Worm (Caenorhabditis elegans) whole organism, L1 larva: ENCODE data around the gene twk-49.

Experiments
- C16A3.4 ChIP-seq: fragments of 150-350 bp; optimal IDR thresholded peaks from 2 replicates; lab custom pipeline; 2014; ENCODE audit warnings: missing biosample characterization, missing genetic modification characterization
- alr-1 ChIP-seq: fragments of 200-800 bp; sonication (Bioruptor generic); optimal IDR thresholded peaks from 2 replicates; lab custom pipeline; 2018; ENCODE audit warnings: borderline replicate concordance, mild to moderate bottlenecking, missing genetic modification characterization, missing compliant biosample characterization
- aly-2 ChIP-seq: fragments of 150-350 bp; optimal IDR thresholded peaks from 2 replicates; lab custom pipeline; 2014; ENCODE audit warnings: missing biosample characterization, missing genetic modification characterization
- blmp-1 ChIP-seq: fragments of 150-350 bp; optimal IDR thresholded peaks from 2 replicates; lab custom pipeline; 2014; ENCODE audit warnings: missing biosample characterization, missing genetic modification characterization
- dpl-1 ChIP-seq, 3 experiments: fragments of 150-350 bp in 2 of 3; sonication (generic microtip) in 1 of 3; optimal IDR thresholded peaks; 2 replicates each; lab custom pipeline; 2014 to 2017; ENCODE audit warnings: missing biosample characterization in 3 of 3, missing genetic modification characterization in 3 of 3, missing genetic modification reagents in 3 of 3
- dsc-1 ChIP-seq: sonication (generic microtip); optimal IDR thresholded peaks from 2 replicates; lab custom pipeline; 2016; ENCODE audit warnings: mild to moderate bottlenecking, missing genetic modification characterization, missing compliant biosample characterization
- efl-1 ChIP-seq, 4 experiments: fragments of 150-350 bp; optimal IDR thresholded peaks in 3 of 4; peaks in 1 of 4; 1 replicate in 1 of 4; 2 replicates in 3 of 4; lab custom pipeline; 2014; ENCODE audit warnings: missing biosample characterization in 2 of 4, missing genetic modification characterization in 2 of 4, missing genetic modification reagents in 2 of 4
- elt-3 ChIP-seq, 6 experiments: fragments of 150-350 bp in 1 of 6; sonication (generic microtip); optimal IDR thresholded peaks; 2 replicates each; lab custom pipeline; 2017 to 2018; ENCODE audit warnings: missing biosample characterization in 6 of 6, missing genetic modification characterization in 6 of 6, inconsistent platforms in 1 of 6
- ets-5 ChIP-seq: fragments of 200-800 bp; sonication (Bioruptor generic); IDR thresholded peaks from 2 replicates; pipeline ENCODE4 v1.3.6; 2022; ENCODE audit warnings: missing genetic modification characterization, missing compliant biosample characterization
- fkh-10 ChIP-seq: sonication (generic microtip); optimal IDR thresholded peaks from 2 replicates; lab custom pipeline; 2017; ENCODE audit warnings: missing biosample characterization, missing genetic modification reagents, missing genetic modification characterization
- hlh-17 ChIP-seq: fragments of 200-800 bp; sonication (Bioruptor generic); optimal IDR thresholded peaks from 2 replicates; lab custom pipeline; 2018; ENCODE audit warnings: missing genetic modification characterization, mild to moderate bottlenecking, missing compliant biosample characterization, moderate library complexity, borderline replicate concordance
- hpl-2 ChIP-seq: fragments of 150-350 bp; optimal IDR thresholded peaks from 2 replicates; lab custom pipeline; 2014; ENCODE audit warnings: missing biosample characterization, missing genetic modification reagents, missing genetic modification characterization
- jun-1 ChIP-seq: fragments of 150-350 bp; optimal IDR thresholded peaks from 2 replicates; lab custom pipeline; 2014; ENCODE audit warnings: missing biosample characterization, missing genetic modification reagents, missing genetic modification characterization
- lin-14 ChIP-seq: fragments of 200-800 bp; sonication (Bioruptor generic); optimal IDR thresholded peaks from 2 replicates; lab custom pipeline; 2018; ENCODE audit warnings: mild to moderate bottlenecking, missing genetic modification characterization, moderate library complexity, missing compliant biosample characterization
- lin-35 ChIP-seq, 2 experiments: fragments of 150-350 bp; optimal IDR thresholded peaks; 2 replicates each; lab custom pipeline; 2014; ENCODE audit warnings: missing biosample characterization in 2 of 2, missing genetic modification characterization in 2 of 2, missing genetic modification reagents in 2 of 2
- mep-1 ChIP-seq: fragments of 150-350 bp; optimal IDR thresholded peaks from 2 replicates; lab custom pipeline; 2014; ENCODE audit warnings: missing biosample characterization, missing genetic modification characterization
- nhr-12 ChIP-seq: sonication (generic microtip); optimal IDR thresholded peaks from 2 replicates; lab custom pipeline; 2017; ENCODE audit warnings: missing biosample characterization, missing genetic modification characterization
- nhr-28 ChIP-seq: fragments of 150-350 bp; optimal IDR thresholded peaks from 2 replicates; lab custom pipeline; 2014; ENCODE audit warnings: missing biosample characterization, missing genetic modification characterization
- nhr-71 ChIP-seq: sonication (generic microtip); optimal IDR thresholded peaks from 2 replicates; lab custom pipeline; 2016; ENCODE audit warnings: mild to moderate bottlenecking, missing genetic modification characterization, moderate library complexity, missing compliant biosample characterization
- nhr-77 ChIP-seq: fragments of 150-350 bp; optimal IDR thresholded peaks from 2 replicates; lab custom pipeline; 2014; ENCODE audit warnings: missing biosample characterization, missing genetic modification characterization
- pag-3 ChIP-seq: sonication (generic microtip); optimal IDR thresholded peaks from 2 replicates; lab custom pipeline; 2017; ENCODE audit warnings: missing genetic modification characterization, mild to moderate bottlenecking, missing compliant biosample characterization, antibody characterized with exemption, borderline replicate concordance; ENCODE audit not compliant: insufficient read depth
- skn-1 ChIP-seq: fragments of 150-350 bp; optimal IDR thresholded peaks from 2 replicates; lab custom pipeline; 2014; ENCODE audit warnings: missing biosample characterization, missing genetic modification characterization
- snpc-4 ChIP-seq: fragments of 150-350 bp; optimal IDR thresholded peaks from 2 replicates; lab custom pipeline; 2014; ENCODE audit warnings: missing biosample characterization, missing genetic modification characterization
- snu-23 ChIP-seq: sonication (generic microtip); optimal IDR thresholded peaks from 2 replicates; lab custom pipeline; 2016; ENCODE audit warnings: missing genetic modification characterization, missing compliant biosample characterization
- sox-4 ChIP-seq: sonication (generic microtip); optimal IDR thresholded peaks from 2 replicates; lab custom pipeline; 2016; ENCODE audit warnings: missing genetic modification characterization, missing compliant biosample characterization
- sup-37 ChIP-seq: fragments of 200-800 bp; sonication (Bioruptor generic); optimal IDR thresholded peaks from 2 replicates; lab custom pipeline; 2018; ENCODE audit warnings: mild to moderate bottlenecking, missing genetic modification characterization, missing compliant biosample characterization
- unc-130 ChIP-seq: fragments of 150-350 bp; optimal IDR thresholded peaks from 2 replicates; lab custom pipeline; 2017; ENCODE audit warnings: missing biosample characterization, missing genetic modification characterization, inconsistent platforms
- unc-30 ChIP-seq: sonication (generic microtip); optimal IDR thresholded peaks from 2 replicates; lab custom pipeline; 2017; ENCODE audit warnings: missing biosample characterization, missing genetic modification characterization
- unc-98 ChIP-seq: fragments of 200-800 bp; sonication (Bioruptor generic); IDR thresholded peaks from 2 replicates; pipeline ENCODE4 v1.3.6; 2022; ENCODE audit warnings: missing genetic modification characterization, missing compliant biosample characterization

The twk-49 gene

DNA sequence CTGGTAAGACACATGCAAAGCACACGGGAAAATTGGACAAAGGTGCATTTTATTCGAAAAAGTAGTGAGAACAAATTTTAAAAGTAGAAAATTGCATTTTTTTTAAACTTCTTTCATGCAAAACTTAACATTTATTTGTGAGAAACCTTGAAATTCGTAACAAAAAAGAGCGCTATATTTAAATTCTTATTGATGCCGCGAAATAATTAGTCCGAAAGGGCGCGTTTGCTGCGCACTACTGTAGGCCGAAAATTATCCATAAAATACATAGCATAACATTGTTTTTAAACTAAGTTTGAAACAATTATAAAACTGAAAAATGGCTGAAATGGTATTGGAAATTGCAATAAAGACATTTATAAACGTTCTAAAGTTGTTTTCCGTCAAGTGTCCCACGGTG lies 20.7 kb upstream of the twk-49 start (continued):
- TF ChIP-seq nhr-28 (tag; lab: Kevin White, UChicago) (no peak), unc-130 (tag; lab: Kevin White, UChicago) (no peak), snpc-4 (tag; lab: Kevin White, UChicago) (no peak), pag-3 (tag; lab: Kevin White, UChicago) (no peak), lin-14 (GFP tag; lab: Kevin White, UChicago) (no peak), efl-1 (optimal IDR thresholded peaks at IDR 0.05; lab: Kevin White, UChicago) (peak; percentile 31), efl-1 (GFP tag; optimal IDR thresholded peaks at IDR 0.05 in 1 of 2; lab: Kevin White, UChicago) (peak; percentile 45 to 94), mep-1 (tag; lab: Kevin White, UChicago) (peak; percentile 39), dpl-1 (GFP tag; optimal IDR thresholded peaks at IDR 0.05; lab: Kevin White, UChicago) (peak in 2 of 3 experiments; percentile 47 to 64), ets-5 (GFP tag; lab: Robert Waterston, UW) (no peak), lin-35 (GFP tag; optimal IDR thresholded peaks at IDR 0.05; lab: Kevin White, UChicago) (peak in 1 of 2 experiments; percentile 67), hlh-17 (no peak), hpl-2 (GFP tag; lab: Kevin White, UChicago) (no peak), jun-1 (tag; lab: Kevin White, UChicago) (no peak), nhr-12 (no peak)

ce11 chrII:6516276-6516675 lies 17.3 kb upstream of the twk-49 start, which contains the start of gene C56E6.7:
Gene C56E6.7 (plus strand): TSS chrII:6516576.
- TF ChIP-seq alr-1 (tag; lab: Kevin White, UChicago), result no peak

- no peak for TF ChIP-seq efl-1 (optimal IDR thresholded peaks at IDR 0.05; lab: Kevin White, UChicago)
- peak in 1 of 2 experiments; percentile 9 for TF ChIP-seq efl-1 (GFP tag; optimal IDR thresholded peaks at IDR 0.05 in 1 of 2; lab: Kevin White, UChicago)
- no peak for TF ChIP-seq dsc-1 (tag; lab: Kevin White, UChicago)
- no peak for TF ChIP-seq nhr-12
These were observed 14.9 kb upstream of the twk-49 start, which contains the start of gene R05G9R.1 for ce11 chrII:6513911-6514310. Gene R05G9R.1 (minus strand): TSS chrII:6514011.

ce11 chrII:6513357-6513756 lies 14.4 kb upstream of the twk-49 start:
- TF ChIP-seq sox-4 (tag; lab: Kevin White, UChicago) (no peak), blmp-1 (tag; lab: Kevin White, UChicago) (peak; percentile 65)
- TF ChIP-seq, all 84 proteins: peak for 1

DNA sequence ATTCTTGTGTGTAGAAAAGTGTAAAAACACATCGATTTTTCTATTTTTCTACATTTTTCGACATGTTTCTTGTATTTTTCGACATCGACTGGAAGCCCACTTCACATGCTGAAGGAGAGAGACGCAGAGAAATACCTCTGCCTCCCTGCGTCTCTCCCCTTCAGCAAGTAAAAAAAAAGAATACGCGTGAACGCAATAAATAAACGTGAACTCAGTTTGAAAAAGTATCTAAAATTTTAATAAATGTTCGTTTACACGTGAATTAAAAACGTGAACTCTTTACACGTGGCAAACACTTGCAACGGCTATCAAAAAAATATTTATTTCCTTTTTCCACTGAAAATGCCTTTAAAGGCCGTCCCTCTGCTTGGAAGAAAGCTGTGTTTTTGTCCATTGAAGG lies 3.9 kb upstream of the twk-49 start, which contains the start of gene R05G9.1:
TSS of gene R05G9.1 (plus strand) at position 343 of the 400 bp plus-strand sequence.
- peak; percentile 43 for TF ChIP-seq lin-14 (GFP tag; lab: Kevin White, UChicago)
- no peak for TF ChIP-seq nhr-71 (tag; lab: Kevin White, UChicago)
- TF ChIP-seq efl-1 (optimal IDR thresholded peaks at IDR 0.05; lab: Kevin White, UChicago), result peak; percentile 19 to 35
- TF ChIP-seq efl-1 (GFP tag; optimal IDR thresholded peaks at IDR 0.05 in 1 of 2; lab: Kevin White, UChicago), result peak; percentile 1 to 90
- TF ChIP-seq, all 84 proteins: peak for 2

DNA sequence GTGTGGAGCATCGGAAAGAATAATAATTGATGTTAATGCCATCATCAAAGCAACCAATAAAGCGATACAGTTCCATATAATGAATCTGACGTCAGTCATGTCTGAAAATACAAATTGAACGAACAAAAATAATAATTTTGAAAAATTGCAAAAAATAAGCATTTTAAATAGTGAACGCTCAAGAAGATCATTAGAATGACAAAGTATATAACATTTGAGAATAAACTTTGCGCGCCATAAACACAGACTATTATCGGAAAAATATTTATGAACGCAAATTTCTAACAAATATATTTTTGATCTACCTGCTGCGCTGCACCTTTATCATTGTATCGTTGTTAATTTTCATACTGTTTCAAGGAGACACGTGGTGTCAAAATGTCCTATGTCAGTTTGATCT lies 2.5 kb upstream of the twk-49 start, which contains the start of gene R05G9.3:
TSS of gene R05G9.3 (minus strand) at position 101 of the 400 bp plus-strand sequence.
- no peak for TF ChIP-seq ets-5 (GFP tag; lab: Robert Waterston, UW)
- no peak for TF ChIP-seq aly-2 (tag; lab: Kevin White, UChicago)
- TF ChIP-seq C16A3.4 (tag; lab: Kevin White, UChicago), result no peak
- TF ChIP-seq unc-98 (GFP tag; lab: Robert Waterston, UW), result no peak
- no peak for TF ChIP-seq skn-1 (tag; lab: Kevin White, UChicago)
- no peak for TF ChIP-seq fkh-10 (GFP tag; lab: Kevin White, UChicago)
- no peak for TF ChIP-seq snu-23
- no peak for TF ChIP-seq unc-30 (tag; lab: Kevin White, UChicago)
- TF ChIP-seq nhr-77 (tag; lab: Kevin White, UChicago), result no peak
- no peak for TF ChIP-seq elt-3 (tag; optimal IDR thresholded peaks at IDR 0.05; lab: Kevin White, UChicago)
- no peak for TF ChIP-seq sup-37
